Worm (Caenorhabditis elegans) whole organism, L4/young adult: ENCODE results near the gene F23F12.13.

Experiments
- W03F9.2 ChIP-seq: fragments of 150-350 bp; optimal IDR thresholded peaks from 2 replicates; lab custom pipeline; 2014; ENCODE audit warnings: missing biosample characterization, missing genetic modification characterization
- dao-5 ChIP-seq: sonication (generic microtip); optimal IDR thresholded peaks from 2 replicates; lab custom pipeline; 2016; ENCODE audit warnings: missing genotype, missing genetic modification characterization, moderate library complexity, missing compliant biosample characterization
- him-1 ChIP-seq: sonication (generic microtip); optimal IDR thresholded peaks from 2 replicates; lab custom pipeline; 2016; ENCODE audit warnings: missing genotype, missing genetic modification reagents, missing genetic modification characterization, missing compliant biosample characterization

- TF ChIP-seq him-1 (tag; lab: Kevin White, UChicago): no peak
- no peak for TF ChIP-seq dao-5 (tag; lab: Kevin White, UChicago)
- TF ChIP-seq W03F9.2: no peak
Observed at ce11 chrIII:6452683-6453082, 42.8 kb upstream of the F23F12.13 start.
